Fruit fly (Drosophila melanogaster): ENCODE measurements around the gene CG6951.

DNA sequence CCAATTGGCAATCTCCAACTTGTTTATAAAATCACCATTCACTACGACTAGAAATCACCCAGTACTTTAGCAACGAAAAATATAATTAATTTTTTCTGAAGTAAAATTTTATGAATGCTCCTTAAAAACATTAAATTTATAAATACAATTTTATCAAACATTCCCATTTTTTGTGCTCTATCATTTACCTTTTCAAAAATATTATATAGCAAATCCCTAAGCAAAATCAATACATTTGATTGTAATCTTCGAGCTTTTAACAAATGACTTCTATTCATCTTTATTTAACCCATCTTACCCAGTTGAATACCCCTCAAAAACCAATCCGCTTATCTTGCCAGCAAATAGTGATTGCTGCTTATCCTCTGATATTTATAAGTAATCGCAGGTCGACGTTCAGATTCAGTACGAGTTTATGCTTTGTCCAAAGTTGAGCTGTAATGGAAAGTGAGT is 19.6 kb upstream of the CG6951 start, which contains the start of gene CG17145:
- TF ChIP-seq CTCF (optimal IDR thresholded peaks at IDR 0.05) (no peak), CG8478 (optimal IDR thresholded peaks at IDR 0.05) (no peak)

Measured in S2 (cell line).